Fruit fly (Drosophila melanogaster) whole organism, embryonic: Measurements from ENCODE around the gene CG6583.
A peak's percentile ranks its signal among the peaks of the same experiment; 100 is the strongest.

ENCODE experiments used
- CG12104 ChIP-seq: fragments of 200-800 bp; sonication (Bioruptor generic); optimal IDR thresholded peaks from 3 replicates; lab custom pipeline; 2016; ENCODE audit warnings: missing biosample characterization, missing genetic modification characterization
- CG13296 ChIP-seq: fragments of 200-800 bp; sonication (Bioruptor generic); optimal IDR thresholded peaks from 3 replicates; lab custom pipeline; 2018; ENCODE audit warnings: missing biosample characterization, mild to moderate bottlenecking, missing genetic modification characterization
- CG14667 ChIP-seq: fragments of 200-800 bp; sonication (Bioruptor generic); IDR thresholded peaks from 2 replicates; pipeline ENCODE4 v1.3.6; 2022; ENCODE audit warnings: missing biosample characterization, missing genetic modification characterization
- CG1603 ChIP-seq: fragments of 200-800 bp; sonication (Bioruptor generic); optimal IDR thresholded peaks from 2 replicates; lab custom pipeline; 2019; ENCODE audit warnings: missing biosample characterization, mild to moderate bottlenecking, missing genetic modification characterization, moderate library complexity
- CG2116 ChIP-seq: fragments of 200-800 bp; sonication (Bioruptor generic); optimal IDR thresholded peaks from 3 replicates; lab custom pipeline; 2018; ENCODE audit warnings: missing biosample characterization, mild to moderate bottlenecking, missing genetic modification characterization
- CG2129 ChIP-seq: fragments of 200-800 bp; sonication (Bioruptor generic); IDR thresholded peaks from 2 replicates; pipeline ENCODE4 v1.3.6; 2022; ENCODE audit warnings: missing biosample characterization, missing genetic modification characterization; ENCODE audit not compliant: partially characterized antibody
- CG2712 ChIP-seq: fragments of 200-800 bp; optimal IDR thresholded peaks from 3 replicates; lab custom pipeline; 2019; ENCODE audit warnings: missing biosample characterization, mild to moderate bottlenecking, missing genetic modification characterization, moderate library complexity
- CG2875 ChIP-seq: fragments of 200-800 bp; sonication (Bioruptor generic); optimal IDR thresholded peaks from 2 replicates; lab custom pipeline; 2017; ENCODE audit warnings: missing biosample characterization, mild to moderate bottlenecking, missing genetic modification characterization, missing genetic modification reagents
- CG30020 ChIP-seq: fragments of 200-800 bp; optimal IDR thresholded peaks from 2 replicates; lab custom pipeline; 2019; ENCODE audit warnings: missing biosample characterization, mild to moderate bottlenecking, missing genetic modification characterization, moderate library complexity
- CG3065 ChIP-seq: fragments of 200-800 bp; sonication (Bioruptor generic); optimal IDR thresholded peaks from 2 replicates; lab custom pipeline; 2016; ENCODE audit warnings: missing biosample characterization, missing genetic modification characterization
- CG34224 ChIP-seq: fragments of 200-800 bp; sonication (Bioruptor generic); IDR thresholded peaks from 3 replicates; pipeline ENCODE4 v1.3.6; 2022; ENCODE audit warnings: missing biosample characterization, missing genetic modification characterization; ENCODE audit not compliant: partially characterized antibody
- CG4282 ChIP-seq: fragments of 200-800 bp; sonication (Bioruptor generic); optimal IDR thresholded peaks from 2 replicates; lab custom pipeline; 2016; ENCODE audit warnings: missing biosample characterization, missing genetic modification characterization
- CG4328 ChIP-seq: fragments of 200-800 bp; sonication (Bioruptor generic); optimal IDR thresholded peaks from 3 replicates; lab custom pipeline; 2017; ENCODE audit warnings: missing biosample characterization, missing genetic modification reagents, missing genetic modification characterization
- CG4820 ChIP-seq: fragments of 200-800 bp; sonication (Bioruptor generic); optimal IDR thresholded peaks from 3 replicates; lab custom pipeline; 2016; ENCODE audit warnings: missing biosample characterization, missing genetic modification characterization
- CG6765 ChIP-seq: fragments of 200-800 bp; sonication (Bioruptor generic); optimal IDR thresholded peaks from 3 replicates; lab custom pipeline; 2017; ENCODE audit warnings: missing biosample characterization, mild to moderate bottlenecking, missing genetic modification characterization
- CG8089 ChIP-seq: fragments of 200-800 bp; sonication (Bioruptor generic); optimal IDR thresholded peaks from 3 replicates; lab custom pipeline; 2016; ENCODE audit warnings: missing biosample characterization, missing genetic modification characterization
- Camta ChIP-seq: fragments of 200-800 bp; sonication (Bioruptor generic); optimal IDR thresholded peaks from 2 replicates; lab custom pipeline; 2016; ENCODE audit warnings: missing biosample characterization, missing genetic modification characterization
- HLH3B ChIP-seq: fragments of 200-800 bp; sonication (Bioruptor generic); IDR thresholded peaks from 2 replicates; pipeline ENCODE4 v1.3.6; 2022; ENCODE audit warnings: missing biosample characterization, missing genetic modification characterization
- Hmr ChIP-seq: fragments of 200-800 bp; sonication (Bioruptor generic); optimal IDR thresholded peaks from 3 replicates; lab custom pipeline; 2017; ENCODE audit warnings: mild to moderate bottlenecking, missing biosample characterization, missing genetic modification reagents, missing genetic modification characterization
- Med ChIP-seq: fragments of 200-800 bp; sonication (Bioruptor generic); peaks from one replicate; lab custom pipeline; 2016; ENCODE audit warnings: missing biosample characterization, missing genetic modification characterization, mild to moderate bottlenecking, inconsistent platforms, moderate library complexity
- NC2α ChIP-seq: fragments of 200-800 bp; sonication (Bioruptor generic); optimal IDR thresholded peaks from 2 replicates; lab custom pipeline; 2016; ENCODE audit warnings: missing biosample characterization, missing genetic modification characterization
- NK7.1 ChIP-seq: fragments of 200-800 bp; sonication (Bioruptor generic); optimal IDR thresholded peaks from 3 replicates; lab custom pipeline; 2016; ENCODE audit warnings: missing biosample characterization, missing genetic modification characterization
- Pdp1 ChIP-seq, 2 experiments: fragments of 200-800 bp; sonication (Bioruptor generic); optimal IDR thresholded peaks; 3 replicates each; lab custom pipeline; 2016; ENCODE audit warnings: missing biosample characterization in 2 of 2, missing genetic modification characterization in 2 of 2, mild to moderate bottlenecking in 1 of 2, moderate library complexity in 1 of 2
- Sry-δ ChIP-seq: fragments of 200-800 bp; sonication (Bioruptor generic); optimal IDR thresholded peaks from 2 replicates; lab custom pipeline; 2016; ENCODE audit warnings: missing biosample characterization, missing genetic modification characterization
- chinmo ChIP-seq: fragments of 200-800 bp; sonication (Bioruptor generic); IDR thresholded peaks from 4 replicates; pipeline ENCODE4 v1.3.6; 2022; ENCODE audit warnings: missing biosample characterization, missing genetic modification characterization; ENCODE audit not compliant: partially characterized antibody
- fd102C ChIP-seq: fragments of 200-800 bp; sonication (Bioruptor generic); optimal IDR thresholded peaks from 2 replicates; lab custom pipeline; 2018; ENCODE audit warnings: missing biosample characterization, mild to moderate bottlenecking, missing genetic modification characterization, moderate library complexity
- gem ChIP-seq: fragments of 200-800 bp; sonication (Bioruptor generic); optimal IDR thresholded peaks from 2 replicates; lab custom pipeline; 2019; ENCODE audit warnings: missing biosample characterization, mild to moderate bottlenecking, missing genetic modification characterization, moderate library complexity
- jigr1 ChIP-seq: fragments of 200-800 bp; sonication (Bioruptor generic); IDR thresholded peaks from 3 replicates; pipeline ENCODE4 v1.3.6; 2022; ENCODE audit warnings: missing biosample characterization, missing genetic modification characterization
- kah ChIP-seq: fragments of 200-800 bp; sonication (Bioruptor generic); optimal IDR thresholded peaks from 2 replicates; lab custom pipeline; 2018; ENCODE audit warnings: missing biosample characterization, mild to moderate bottlenecking, missing genetic modification characterization
- lmd ChIP-seq: fragments of 200-800 bp; sonication (Bioruptor generic); IDR thresholded peaks from 2 replicates; pipeline ENCODE4 v1.3.6; 2022; ENCODE audit warnings: missing biosample characterization, missing genetic modification characterization
- nerfin-2 ChIP-seq: fragments of 200-800 bp; sonication (Bioruptor generic); IDR thresholded peaks from 2 replicates; pipeline ENCODE4 v1.3.6; 2022; ENCODE audit warnings: missing biosample characterization, missing genetic modification characterization; ENCODE audit not compliant: partially characterized antibody
- oc ChIP-seq: fragments of 200-800 bp; sonication (Bioruptor generic); optimal IDR thresholded peaks from 2 replicates; lab custom pipeline; 2018; ENCODE audit warnings: missing biosample characterization, mild to moderate bottlenecking, missing genetic modification characterization, moderate library complexity
- pfk ChIP-seq: fragments of 200-800 bp; sonication (Bioruptor generic); optimal IDR thresholded peaks from 2 replicates; lab custom pipeline; 2018; ENCODE audit warnings: missing biosample characterization, mild to moderate bottlenecking, missing genetic modification characterization, moderate library complexity
- scrt ChIP-seq: fragments of 200-800 bp; sonication (Bioruptor generic); optimal IDR thresholded peaks from 2 replicates; lab custom pipeline; 2018; ENCODE audit warnings: missing biosample characterization, mild to moderate bottlenecking, missing genetic modification characterization, moderate library complexity
- sd ChIP-seq: fragments of 200-800 bp; sonication (Bioruptor generic); optimal IDR thresholded peaks from 3 replicates; lab custom pipeline; 2018; ENCODE audit warnings: missing biosample characterization, mild to moderate bottlenecking, missing genetic modification characterization, moderate library complexity
- sqz ChIP-seq: fragments of 200-800 bp; sonication (Bioruptor generic); optimal IDR thresholded peaks from 3 replicates; lab custom pipeline; 2018; ENCODE audit warnings: missing biosample characterization, mild to moderate bottlenecking, missing genetic modification characterization
- stwl ChIP-seq: fragments of 200-800 bp; sonication (Bioruptor generic); optimal IDR thresholded peaks from 3 replicates; lab custom pipeline; 2018; ENCODE audit warnings: missing biosample characterization, mild to moderate bottlenecking, missing genetic modification characterization, moderate library complexity
- vvl ChIP-seq: fragments of 200-800 bp; sonication (Bioruptor generic); IDR thresholded peaks from 2 replicates; pipeline ENCODE4 v1.3.6; 2022; ENCODE audit warnings: missing biosample characterization, missing genetic modification characterization
- z ChIP-seq: fragments of 200-800 bp; sonication (Bioruptor generic); IDR thresholded peaks from 3 replicates; pipeline ENCODE4 v1.3.6; 2022; ENCODE audit warnings: missing biosample characterization, missing genetic modification characterization
- zen ChIP-seq: fragments of 200-800 bp; sonication (Bioruptor generic); optimal IDR thresholded peaks from 3 replicates; lab custom pipeline; 2018; ENCODE audit warnings: missing biosample characterization, mild to moderate bottlenecking, missing genetic modification characterization, moderate library complexity

The CG6583 gene

dm6 chr2L:12177621-12178020, 5.2 kb upstream of the CG6583 start, which contains the start of gene atilla (continued):
- TF ChIP-seq Camta (GFP tag; lab: Kevin White, UChicago) (no peak), CG2129 (GFP tag; lab: Robert Waterston, UW) (no peak), sd (tag; lab: Kevin White, UChicago) (no peak), CG2875 (GFP tag; lab: Kevin White, UChicago) (no peak), CG6765 (GFP tag; lab: Kevin White, UChicago) (peak; percentile 12), CG13296 (GFP tag; lab: Kevin White, UChicago) (peak; percentile 10), Med (GFP tag; lab: Kevin White, UChicago) (peak; percentile 42), CG14667 (GFP tag; lab: Robert Waterston, UW) (no peak), Pdp1 (GFP tag; optimal IDR thresholded peaks at IDR 0.05; lab: Kevin White, UChicago) (no peak), lmd (GFP tag; lab: Robert Waterston, UW) (no peak), CG2712 (no peak), CG4328 (no peak), chinmo (GFP tag; lab: Robert Waterston, UW) (peak; percentile 78; the same call in 1 of the 4 replicates), NK7.1 (GFP tag; lab: Kevin White, UChicago) (no peak), z (GFP tag; lab: Robert Waterston, UW) (peak; percentile 95)

- TF ChIP-seq Sry-δ (peak; percentile 13), CG4282 (GFP tag; lab: Kevin White, UChicago) (no peak), CG4820 (no peak), zen (tag; lab: Kevin White, UChicago) (peak; percentile 64), pfk (GFP tag; lab: Kevin White, UChicago) (peak; percentile 71), gem (no peak), stwl (tag; lab: Kevin White, UChicago) (peak; percentile 90), CG2116 (GFP tag; lab: Kevin White, UChicago) (peak; percentile 63), CG30020 (tag; lab: Kevin White, UChicago) (peak; percentile 72), CG1603 (tag; lab: Kevin White, UChicago) (peak; percentile 63)
- TF ChIP-seq, all 482 proteins: peak for 7
Measured at dm6 chr2L:12174493-12175129, 2.2 kb upstream of the CG6583 start, which contains the start of gene bru1. TSS of gene bru1 (plus strand) at chr2L:12175004.

- no peak for TF ChIP-seq scrt (GFP tag; lab: Kevin White, UChicago)
- TF ChIP-seq jigr1 (GFP tag; lab: Robert Waterston, UW), result no peak
- no peak for TF ChIP-seq CG6765 (GFP tag; lab: Kevin White, UChicago)
- TF ChIP-seq sqz (GFP tag; lab: Kevin White, UChicago), result no peak
- TF ChIP-seq CG1603 (tag; lab: Kevin White, UChicago), result no peak
- TF ChIP-seq CG8089 (GFP tag; lab: Kevin White, UChicago), result no peak
- TF ChIP-seq fd102C (GFP tag; lab: Kevin White, UChicago), result no peak
- TF ChIP-seq CG12104 (GFP tag; lab: Kevin White, UChicago), result no peak
- no peak for TF ChIP-seq HLH3B (GFP tag; lab: Robert Waterston, UW)
- TF ChIP-seq oc, result no peak
- TF ChIP-seq kah (GFP tag; lab: Kevin White, UChicago), result no peak
- no peak for TF ChIP-seq CG3065
- TF ChIP-seq Hmr (GFP tag; lab: Kevin White, UChicago), result no peak
- TF ChIP-seq nerfin-2 (GFP tag; lab: Robert Waterston, UW), result no peak
- TF ChIP-seq NC2α (GFP tag; lab: Kevin White, UChicago), result no peak
- no peak for TF ChIP-seq vvl (GFP tag; lab: Robert Waterston, UW)
- TF ChIP-seq CG34224, result no peak
- TF ChIP-seq, all 482 proteins: peak for 0
Measured at dm6 chr2L:12170250-12170649, 2.1 kb downstream of the CG6583 start, which contains the start of gene CG17217. TSS of gene CG17217 (plus strand) at chr2L:12170550.
